Worm (Caenorhabditis elegans): ENCODE data around the gene nmad-1.

- TF ChIP-seq blmp-1 (tag; optimal IDR thresholded peaks at IDR 0.05): no peak
- no peak for TF ChIP-seq ztf-11 (tag; optimal IDR thresholded peaks at IDR 0.05)
- TF ChIP-seq mep-1 (tag; optimal IDR thresholded peaks at IDR 0.05): no peak
- peak; percentile 48 for TF ChIP-seq ham-2 (GFP tag; optimal IDR thresholded peaks at IDR 0.05)
These were observed 39.6 kb upstream of the nmad-1 start for ce11 chrIII:5594350-5594749.
